Worm (Caenorhabditis elegans) whole organism, early embryonic: ENCODE results near the gene lin-46.

Source experiments
- F13C5.2 ChIP-seq: sonication (generic microtip); optimal IDR thresholded peaks from 2 replicates; lab custom pipeline; 2017; ENCODE audit warnings: mild to moderate bottlenecking, missing genetic modification characterization, inconsistent platforms, missing compliant biosample characterization
- ama-1 ChIP-seq: fragments of 150-350 bp; optimal IDR thresholded peaks from 2 replicates; lab custom pipeline; 2014
- flt-1 ChIP-seq: fragments of 200-800 bp; sonication (Bioruptor generic); IDR thresholded peaks from 2 replicates; pipeline ENCODE4 v1.3.6; 2022; ENCODE audit warnings: missing genetic modification characterization, missing compliant biosample characterization
- pes-1 ChIP-seq: fragments of 200-800 bp; sonication (Bioruptor generic); IDR thresholded peaks from 2 replicates; pipeline ENCODE4 v1.3.6; 2022; ENCODE audit warnings: missing genetic modification reagents, missing genetic modification characterization, missing compliant biosample characterization
- sea-1 ChIP-seq: fragments of 200-800 bp; sonication (Bioruptor generic); conservative IDR thresholded peaks from 2 replicates; pipeline ENCODE4 v1.3.6; 2022; ENCODE audit warnings: missing genetic modification characterization, missing compliant biosample characterization
- tbx-11 ChIP-seq: fragments of 200-800 bp; sonication (Bioruptor generic); IDR thresholded peaks from 2 replicates; pipeline ENCODE4 v1.3.6; 2022; ENCODE audit warnings: missing genetic modification characterization, missing compliant biosample characterization
- tra-4 ChIP-seq: sonication (generic microtip); optimal IDR thresholded peaks from 2 replicates; lab custom pipeline; 2017; ENCODE audit warnings: missing genetic modification characterization, missing compliant biosample characterization

DNA sequence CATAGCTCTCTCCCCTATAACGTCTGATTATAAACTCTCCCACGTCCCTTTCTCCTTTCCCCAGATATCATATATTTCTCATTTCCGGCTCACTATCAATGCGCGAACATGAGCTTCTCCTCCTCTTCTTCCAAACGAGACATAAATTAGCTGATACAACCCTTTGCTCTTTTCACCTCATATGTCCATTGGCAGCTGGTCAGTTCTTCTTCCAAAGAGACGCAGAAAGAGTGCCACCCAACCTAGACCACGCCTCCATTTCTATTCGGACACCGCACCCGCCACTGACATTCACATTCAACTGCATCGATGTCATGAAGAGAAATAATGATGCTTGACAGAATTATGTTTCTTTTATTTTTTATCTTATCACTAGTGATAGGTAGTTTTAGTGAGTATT lies 50.1 kb downstream of the lin-46 start, which contains the start of gene fmi-1:
- TF ChIP-seq ama-1: no peak
- no peak for TF ChIP-seq flt-1
- no peak for TF ChIP-seq sea-1 (GFP tag; lab: Robert Waterston, UW)
- TF ChIP-seq tra-4 (tag; lab: Kevin White, UChicago): no peak
- TF ChIP-seq F13C5.2 (tag; lab: Kevin White, UChicago): no peak
- no peak for TF ChIP-seq pes-1 (GFP tag; lab: Robert Waterston, UW)
- no peak for TF ChIP-seq tbx-11 (GFP tag; lab: Robert Waterston, UW)
